Fruit fly (Drosophila melanogaster): ENCODE measurements around the gene CG12237.
A peak's percentile ranks its signal among the peaks of the same experiment; 100 is the strongest.

Gene CG12237

DNA sequence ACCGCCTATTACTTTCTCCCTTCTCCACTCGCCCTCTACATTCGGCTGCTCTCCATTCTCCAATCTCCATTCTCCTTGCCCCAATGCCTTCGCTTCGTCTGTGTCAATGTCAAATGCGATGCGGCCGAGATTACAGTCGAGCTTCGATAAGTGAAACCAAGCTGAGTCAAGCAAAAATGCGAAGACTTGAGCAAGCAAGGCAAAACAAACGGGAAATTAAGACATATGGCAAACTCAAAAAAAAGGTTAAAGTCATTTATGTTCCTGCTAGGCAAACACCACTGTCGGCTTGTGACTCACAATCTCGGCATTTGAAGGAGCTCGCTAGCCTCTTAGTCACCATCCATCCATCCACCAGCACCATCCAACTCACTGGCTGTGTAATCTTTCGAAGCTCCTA is 25.7 kb upstream of the CG12237 start (continued):
- no peak for TF ChIP-seq pita (GFP tag; optimal IDR thresholded peaks at IDR 0.05)
- peak; percentile 94 for TF ChIP-seq CG1647 (GFP tag; optimal IDR thresholded peaks at IDR 0.05)
- peak; percentile 97 for TF ChIP-seq ems (GFP tag; optimal IDR thresholded peaks at IDR 0.05)
- TF ChIP-seq Six4 (GFP tag; optimal IDR thresholded peaks at IDR 0.05): peak; percentile 94
- peak; percentile 94 for TF ChIP-seq repo (GFP tag; optimal IDR thresholded peaks at IDR 0.05)
- peak; percentile 92 for TF ChIP-seq CG43689 (GFP tag; IDR thresholded peaks at IDR 0.05)
- no peak for TF ChIP-seq fru (optimal IDR thresholded peaks at IDR 0.05)
- TF ChIP-seq CG11723 (GFP tag; optimal IDR thresholded peaks at IDR 0.05): peak; percentile 96
- peak; percentile 98 for TF ChIP-seq chn (GFP tag; optimal IDR thresholded peaks at IDR 0.05)
- no peak for TF ChIP-seq zf30C (GFP tag; optimal IDR thresholded peaks at IDR 0.05)
- TF ChIP-seq slou (GFP tag; optimal IDR thresholded peaks at IDR 0.05): peak; percentile 90
- TF ChIP-seq CG1529 (GFP tag; optimal IDR thresholded peaks at IDR 0.05): peak; percentile 95
- TF ChIP-seq CG14014 (GFP tag; IDR thresholded peaks at IDR 0.05): peak; percentile 96
- peak; percentile 98 for TF ChIP-seq slbo (GFP tag; IDR thresholded peaks at IDR 0.05)
- peak; percentile 97 for TF ChIP-seq CG10959 (GFP tag; IDR thresholded peaks at IDR 0.05)
- TF ChIP-seq CG2199 (GFP tag; IDR thresholded peaks at IDR 0.05): peak; percentile 88; the same call in 2 of the 3 replicates
- peak; percentile 90 for TF ChIP-seq Lhr (GFP tag; optimal IDR thresholded peaks at IDR 0.05)
- peak; percentile 97 for TF ChIP-seq her (GFP tag; optimal IDR thresholded peaks at IDR 0.05)
- TF ChIP-seq CG14710 (tag; optimal IDR thresholded peaks at IDR 0.05): peak; percentile 92
- TF ChIP-seq pzg (GFP tag; optimal IDR thresholded peaks at IDR 0.05): peak; percentile 19
- peak; percentile 98 for TF ChIP-seq dpn (GFP tag; optimal IDR thresholded peaks at IDR 0.05)
- TF ChIP-seq CG12299 (tag; optimal IDR thresholded peaks at IDR 0.05): peak; percentile 94
- TF ChIP-seq seq (GFP tag; IDR thresholded peaks at IDR 0.05): peak; percentile 95
- TF ChIP-seq CG13424 (tag; optimal IDR thresholded peaks at IDR 0.05): peak; percentile 93
- peak; percentile 92 for TF ChIP-seq CG14441 (GFP tag; IDR thresholded peaks at IDR 0.05)
- peak; percentile 96 for TF ChIP-seq Hmr (GFP tag; optimal IDR thresholded peaks at IDR 0.05)
- TF ChIP-seq CG6654 (GFP tag; optimal IDR thresholded peaks at IDR 0.05): peak; percentile 78
- peak; percentile 86 for TF ChIP-seq CG8281 (tag; optimal IDR thresholded peaks at IDR 0.05)
- TF ChIP-seq CG11398 (GFP tag; optimal IDR thresholded peaks at IDR 0.05): peak; percentile 97
- peak; percentile 92 for TF ChIP-seq luna (GFP tag; optimal IDR thresholded peaks at IDR 0.05)
- TF ChIP-seq CG11093 (GFP tag; IDR thresholded peaks at IDR 0.05): peak; percentile 92
- TF ChIP-seq CkIIα-i1 (GFP tag; IDR thresholded peaks at IDR 0.05): peak; percentile 32; the same call in 1 of the 2 replicates
- TF ChIP-seq CG12071 (GFP tag; optimal IDR thresholded peaks at IDR 0.05): peak; percentile 91
- TF ChIP-seq zen2 (GFP tag; IDR thresholded peaks at IDR 0.05; ENCODE audit: partially characterized antibody): no peak
- TF ChIP-seq CG10543 (GFP tag; optimal IDR thresholded peaks at IDR 0.05): peak; percentile 96
- TF ChIP-seq nmo (GFP tag; optimal IDR thresholded peaks at IDR 0.05): peak; percentile 97
- peak; percentile 96 for TF ChIP-seq nom (GFP tag; optimal IDR thresholded peaks at IDR 0.05)
- peak; percentile 91 for TF ChIP-seq ap (GFP tag; IDR thresholded peaks at IDR 0.05)
- peak; percentile 87 for TF ChIP-seq CG10267 (tag; optimal IDR thresholded peaks at IDR 0.05)
- TF ChIP-seq CrebB (tag; optimal IDR thresholded peaks at IDR 0.05): peak; percentile 94
- no peak for TF ChIP-seq CG13287 (GFP tag; IDR thresholded peaks at IDR 0.05; ENCODE audit: partially characterized antibody)
- TF ChIP-seq Fer1 (GFP tag; optimal IDR thresholded peaks at IDR 0.05): peak; percentile 91
- peak; percentile 86 for TF ChIP-seq CG7987 (GFP tag; optimal IDR thresholded peaks at IDR 0.05)
- peak in 1 of 3 experiments; percentile 96 for TF ChIP-seq lola (GFP tag; optimal IDR thresholded peaks at IDR 0.05)
- TF ChIP-seq CG5953 (GFP tag; IDR thresholded peaks at IDR 0.05): peak; percentile 96
- no peak for TF ChIP-seq Doc3 (GFP tag; IDR thresholded peaks at IDR 0.05; ENCODE audit: partially characterized antibody)
- TF ChIP-seq CG12219 (GFP tag; optimal IDR thresholded peaks at IDR 0.05): peak; percentile 97
- TF ChIP-seq CG2712 (tag; optimal IDR thresholded peaks at IDR 0.05): peak; percentile 95
- no peak for TF ChIP-seq Scr (GFP tag; IDR thresholded peaks at IDR 0.05; ENCODE audit: partially characterized antibody)
- TF ChIP-seq CG31388 (GFP tag; optimal IDR thresholded peaks at IDR 0.05): peak; percentile 73
- peak; percentile 95 for TF ChIP-seq ara (GFP tag; IDR thresholded peaks at IDR 0.05)

Measured in whole organism, embryonic.